Worm (Caenorhabditis elegans) whole organism, L1 larva: Measurements from ENCODE around the gene ZC302.3.
A peak's percentile ranks its signal among the peaks of the same experiment; 100 is the strongest.

Experiments
- C04F5.9 ChIP-seq: sonication (generic microtip); optimal IDR thresholded peaks from 2 replicates; lab custom pipeline; 2016; ENCODE audit warnings: missing genetic modification characterization, missing compliant biosample characterization
- aha-1 ChIP-seq: fragments of 150-350 bp; optimal IDR thresholded peaks from 2 replicates; lab custom pipeline; 2014; ENCODE audit warnings: missing biosample characterization, missing genetic modification characterization
- alr-1 ChIP-seq: fragments of 200-800 bp; sonication (Bioruptor generic); optimal IDR thresholded peaks from 2 replicates; lab custom pipeline; 2018; ENCODE audit warnings: borderline replicate concordance, mild to moderate bottlenecking, missing genetic modification characterization, missing compliant biosample characterization
- aly-2 ChIP-seq: fragments of 150-350 bp; optimal IDR thresholded peaks from 2 replicates; lab custom pipeline; 2014; ENCODE audit warnings: missing biosample characterization, missing genetic modification characterization
- ama-1 ChIP-seq: fragments of 150-350 bp; optimal IDR thresholded peaks from 2 replicates; lab custom pipeline; 2014
- ceh-63 ChIP-seq: fragments of 200-800 bp; sonication (Bioruptor generic); optimal IDR thresholded peaks from 2 replicates; lab custom pipeline; 2018; ENCODE audit warnings: mild to moderate bottlenecking, missing genetic modification characterization, missing compliant biosample characterization
- ces-1 ChIP-seq: fragments of 150-350 bp; optimal IDR thresholded peaks from 2 replicates; lab custom pipeline; 2014; ENCODE audit warnings: missing biosample characterization, missing genetic modification reagents, missing genetic modification characterization
- dpl-1 ChIP-seq, 3 experiments: fragments of 150-350 bp in 2 of 3; sonication (generic microtip) in 1 of 3; optimal IDR thresholded peaks; 2 replicates each; lab custom pipeline; 2014 to 2017; ENCODE audit warnings: missing biosample characterization in 3 of 3, missing genetic modification characterization in 3 of 3, missing genetic modification reagents in 3 of 3
- dsc-1 ChIP-seq: sonication (generic microtip); optimal IDR thresholded peaks from 2 replicates; lab custom pipeline; 2016; ENCODE audit warnings: mild to moderate bottlenecking, missing genetic modification characterization, missing compliant biosample characterization
- efl-1 ChIP-seq, 4 experiments: fragments of 150-350 bp; optimal IDR thresholded peaks in 3 of 4; peaks in 1 of 4; 1 replicate in 1 of 4; 2 replicates in 3 of 4; lab custom pipeline; 2014; ENCODE audit warnings: missing biosample characterization in 2 of 4, missing genetic modification characterization in 2 of 4, missing genetic modification reagents in 2 of 4
- egl-13 ChIP-seq: sonication (generic microtip); optimal IDR thresholded peaks from 2 replicates; lab custom pipeline; 2016; ENCODE audit warnings: missing genotype, missing genetic modification reagents, missing genetic modification characterization, missing compliant biosample characterization
- egl-27 ChIP-seq, 2 experiments: fragments of 150-350 bp in 1 of 2; sonication (generic microtip); optimal IDR thresholded peaks; 3 replicates each; lab custom pipeline; 2017 to 2018; ENCODE audit warnings: missing biosample characterization in 2 of 2, missing genetic modification characterization in 2 of 2, missing genetic modification reagents in 2 of 2
- elt-3 ChIP-seq, 6 experiments: fragments of 150-350 bp in 1 of 6; sonication (generic microtip); optimal IDR thresholded peaks; 2 replicates each; lab custom pipeline; 2017 to 2018; ENCODE audit warnings: missing biosample characterization in 6 of 6, missing genetic modification characterization in 6 of 6, inconsistent platforms in 1 of 6
- ets-5 ChIP-seq: fragments of 200-800 bp; sonication (Bioruptor generic); IDR thresholded peaks from 2 replicates; pipeline ENCODE4 v1.3.6; 2022; ENCODE audit warnings: missing genetic modification characterization, missing compliant biosample characterization
- fkh-8 ChIP-seq: sonication (generic microtip); optimal IDR thresholded peaks from 2 replicates; lab custom pipeline; 2016; ENCODE audit warnings: mild to moderate bottlenecking, missing genetic modification characterization, missing compliant biosample characterization
- hlh-17 ChIP-seq: fragments of 200-800 bp; sonication (Bioruptor generic); optimal IDR thresholded peaks from 2 replicates; lab custom pipeline; 2018; ENCODE audit warnings: missing genetic modification characterization, mild to moderate bottlenecking, missing compliant biosample characterization, moderate library complexity, borderline replicate concordance
- hlh-4 ChIP-seq: sonication (generic microtip); optimal IDR thresholded peaks from 2 replicates; lab custom pipeline; 2016; ENCODE audit warnings: mild to moderate bottlenecking, missing genetic modification characterization, missing compliant biosample characterization
- irx-1 ChIP-seq: sonication (generic microtip); optimal IDR thresholded peaks from 2 replicates; lab custom pipeline; 2016; ENCODE audit warnings: missing genetic modification characterization, missing compliant biosample characterization
- isw-1 ChIP-seq: fragments of 200-800 bp; sonication (Bioruptor generic); IDR thresholded peaks from 2 replicates; pipeline ENCODE4 v1.3.6; 2022; ENCODE audit warnings: missing genetic modification characterization, missing compliant biosample characterization
- lin-13 ChIP-seq: fragments of 150-350 bp; optimal IDR thresholded peaks from 2 replicates; lab custom pipeline; 2014; ENCODE audit warnings: missing biosample characterization, missing genetic modification reagents, missing genetic modification characterization
- lin-15B ChIP-seq: fragments of 150-350 bp; sonication (generic microtip); optimal IDR thresholded peaks from 3 replicates; lab custom pipeline; 2014; ENCODE audit warnings: missing biosample characterization, missing genetic modification characterization
- lin-35 ChIP-seq, 2 experiments: fragments of 150-350 bp; optimal IDR thresholded peaks; 2 replicates each; lab custom pipeline; 2014; ENCODE audit warnings: missing biosample characterization in 2 of 2, missing genetic modification characterization in 2 of 2, missing genetic modification reagents in 2 of 2
- lin-39 ChIP-seq: fragments of 150-350 bp; optimal IDR thresholded peaks from 2 replicates; lab custom pipeline; 2014; ENCODE audit warnings: missing biosample characterization, missing genetic modification reagents, missing genetic modification characterization
- lir-3 ChIP-seq: sonication (generic microtip); optimal IDR thresholded peaks from 2 replicates; lab custom pipeline; 2016; ENCODE audit warnings: mild to moderate bottlenecking, missing genetic modification characterization, moderate library complexity, missing compliant biosample characterization; ENCODE audit not compliant: poor library complexity
- lsy-2 ChIP-seq, 2 experiments: fragments of 150-350 bp; optimal IDR thresholded peaks; 2 replicates each; lab custom pipeline; 2014; ENCODE audit warnings: missing biosample characterization in 2 of 2, missing genetic modification characterization in 2 of 2
- mab-9 ChIP-seq: fragments of 200-800 bp; sonication (Bioruptor generic); IDR thresholded peaks from 2 replicates; pipeline ENCODE4 v1.3.6; 2022; ENCODE audit warnings: missing genetic modification reagents, missing genetic modification characterization, missing compliant biosample characterization
- mdl-1 ChIP-seq, 2 experiments: fragments of 150-350 bp; optimal IDR thresholded peaks; 2 replicates each; lab custom pipeline; 2014 to 2017; ENCODE audit warnings: missing biosample characterization in 2 of 2, missing genetic modification characterization in 2 of 2, inconsistent platforms in 1 of 2
- mep-1 ChIP-seq: fragments of 150-350 bp; optimal IDR thresholded peaks from 2 replicates; lab custom pipeline; 2014; ENCODE audit warnings: missing biosample characterization, missing genetic modification characterization
- nhr-11 ChIP-seq: fragments of 150-350 bp; optimal IDR thresholded peaks from 2 replicates; lab custom pipeline; 2014; ENCODE audit warnings: missing biosample characterization, missing genetic modification characterization
- nhr-19 ChIP-seq: fragments of 200-800 bp; sonication (Bioruptor generic); conservative IDR thresholded peaks from 2 replicates; pipeline ENCODE4 v1.3.6; 2022; ENCODE audit warnings: missing genetic modification characterization, missing compliant biosample characterization
- nhr-20 ChIP-seq: sonication (generic microtip); optimal IDR thresholded peaks from 2 replicates; lab custom pipeline; 2016; ENCODE audit warnings: mild to moderate bottlenecking, missing genetic modification characterization, missing compliant biosample characterization
- nhr-47 ChIP-seq: sonication (generic microtip); optimal IDR thresholded peaks from 2 replicates; lab custom pipeline; 2016; ENCODE audit warnings: mild to moderate bottlenecking, missing genetic modification characterization, moderate library complexity, missing compliant biosample characterization
- nhr-76 ChIP-seq: sonication (generic microtip); optimal IDR thresholded peaks from 2 replicates; lab custom pipeline; 2017; ENCODE audit warnings: missing biosample characterization, missing genetic modification characterization
- nhr-84 ChIP-seq: sonication (generic microtip); optimal IDR thresholded peaks from 2 replicates; lab custom pipeline; 2017; ENCODE audit warnings: missing biosample characterization, missing genetic modification characterization
- nhr-90 ChIP-seq: sonication (generic microtip); optimal IDR thresholded peaks from 2 replicates; lab custom pipeline; 2016; ENCODE audit warnings: mild to moderate bottlenecking, missing genetic modification characterization, missing compliant biosample characterization; ENCODE audit not compliant: poor library complexity
- rnt-1 ChIP-seq: sonication (generic microtip); optimal IDR thresholded peaks from 2 replicates; lab custom pipeline; 2016; ENCODE audit warnings: mild to moderate bottlenecking, missing genetic modification characterization, moderate library complexity, missing compliant biosample characterization
- snpc-4 ChIP-seq: fragments of 150-350 bp; optimal IDR thresholded peaks from 2 replicates; lab custom pipeline; 2014; ENCODE audit warnings: missing biosample characterization, missing genetic modification characterization
- sup-37 ChIP-seq: fragments of 200-800 bp; sonication (Bioruptor generic); optimal IDR thresholded peaks from 2 replicates; lab custom pipeline; 2018; ENCODE audit warnings: mild to moderate bottlenecking, missing genetic modification characterization, missing compliant biosample characterization
- tlp-1 ChIP-seq: fragments of 150-350 bp; optimal IDR thresholded peaks from 2 replicates; lab custom pipeline; 2014; ENCODE audit warnings: missing biosample characterization, missing genetic modification characterization
- unc-30 ChIP-seq: sonication (generic microtip); optimal IDR thresholded peaks from 2 replicates; lab custom pipeline; 2017; ENCODE audit warnings: missing biosample characterization, missing genetic modification characterization
- unc-62 ChIP-seq: fragments of 150-350 bp; optimal IDR thresholded peaks from 2 replicates; lab custom pipeline; 2014; ENCODE audit warnings: missing biosample characterization, missing genetic modification reagents, missing genetic modification characterization
- zip-4 ChIP-seq: fragments of 200-800 bp; sonication (Bioruptor generic); optimal IDR thresholded peaks from 2 replicates; lab custom pipeline; 2018; ENCODE audit warnings: mild to moderate bottlenecking, missing genetic modification characterization, moderate library complexity, missing compliant biosample characterization
- ztf-11 ChIP-seq, 2 experiments: sonication (generic microtip); optimal IDR thresholded peaks; 2 replicates each; lab custom pipeline; 2016 to 2017; ENCODE audit warnings: missing genetic modification characterization in 2 of 2, missing biosample characterization in 1 of 2, missing compliant biosample characterization in 1 of 2
- ztf-4 ChIP-seq: fragments of 150-350 bp; optimal IDR thresholded peaks from 2 replicates; lab custom pipeline; 2014; ENCODE audit warnings: missing biosample characterization, missing genetic modification characterization

The ZC302.3 gene

DNA sequence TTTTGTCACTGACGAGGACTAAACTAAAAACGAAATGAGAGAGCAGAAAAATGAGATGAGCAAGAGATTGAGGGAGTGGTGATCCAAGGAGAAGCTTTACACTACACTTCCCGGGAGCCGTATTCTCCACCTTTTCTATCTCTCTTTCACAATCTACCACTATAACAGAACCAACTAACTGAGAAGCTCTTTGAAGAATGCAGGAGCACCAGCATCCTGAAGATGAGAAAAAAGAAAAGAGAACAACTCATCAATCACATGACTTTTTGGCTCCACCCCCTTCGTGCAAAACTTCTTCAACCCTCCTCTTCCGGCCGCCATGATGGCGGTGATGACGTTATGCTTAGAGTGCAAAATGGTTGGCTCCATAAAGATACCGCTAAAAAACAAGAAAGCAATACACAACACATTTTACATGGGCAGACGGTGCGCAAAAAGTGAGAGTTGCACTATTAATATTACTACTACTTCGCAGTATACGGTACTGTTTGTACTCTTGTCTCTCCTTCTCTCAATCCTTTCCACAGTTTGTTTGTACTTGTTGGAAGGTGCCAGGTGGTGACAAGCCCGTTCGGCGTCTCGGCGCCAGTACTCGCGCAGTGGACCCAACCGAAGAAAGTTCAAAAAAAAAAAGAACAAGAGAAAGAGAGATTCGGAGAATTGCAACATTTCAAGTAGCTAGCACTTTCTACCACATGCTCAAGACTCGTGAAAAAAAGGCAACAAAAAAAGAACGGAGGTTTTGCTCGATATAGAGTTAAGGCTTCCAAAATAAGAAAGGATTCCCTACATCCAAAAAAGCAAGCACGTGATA, 22.0 kb downstream of the ZC302.3 start (continued):
- peak; percentile 82 for TF ChIP-seq rnt-1 (tag; lab: Kevin White, UChicago)
- TF ChIP-seq tlp-1 (tag; lab: Kevin White, UChicago), result no peak
- no peak for TF ChIP-seq zip-4 (GFP tag; lab: Kevin White, UChicago)
- TF ChIP-seq lsy-2 (tag; optimal IDR thresholded peaks at IDR 0.05; lab: Kevin White, UChicago), result peak in 1 of 2 experiments; percentile 44
- no peak for TF ChIP-seq aly-2
- TF ChIP-seq lir-3 (tag; lab: Kevin White, UChicago), result no peak
- TF ChIP-seq nhr-11, result no peak
- peak; percentile 12 for TF ChIP-seq sup-37 (GFP tag; lab: Kevin White, UChicago)
- no peak for TF ChIP-seq ztf-4
- TF ChIP-seq aha-1 (tag; lab: Kevin White, UChicago), result no peak
- no peak for TF ChIP-seq ets-5
- TF ChIP-seq ama-1, result peak; percentile 16
- no peak for TF ChIP-seq isw-1
- peak; percentile 52 for TF ChIP-seq nhr-19 (GFP tag; lab: Robert Waterston, UW)
- no peak for TF ChIP-seq ces-1 (GFP tag; lab: Kevin White, UChicago)
- TF ChIP-seq irx-1 (tag; lab: Kevin White, UChicago), result no peak
- TF ChIP-seq nhr-84 (tag; lab: Kevin White, UChicago), result no peak
- no peak for TF ChIP-seq dpl-1 (GFP tag; optimal IDR thresholded peaks at IDR 0.05; lab: Kevin White, UChicago)
- no peak for TF ChIP-seq ztf-11 (tag; optimal IDR thresholded peaks at IDR 0.05; lab: Kevin White, UChicago)
- peak in 1 of 2 experiments; percentile 24 for TF ChIP-seq mdl-1 (tag; optimal IDR thresholded peaks at IDR 0.05; lab: Kevin White, UChicago)
- TF ChIP-seq, all 84 proteins: peak for 20

DNA sequence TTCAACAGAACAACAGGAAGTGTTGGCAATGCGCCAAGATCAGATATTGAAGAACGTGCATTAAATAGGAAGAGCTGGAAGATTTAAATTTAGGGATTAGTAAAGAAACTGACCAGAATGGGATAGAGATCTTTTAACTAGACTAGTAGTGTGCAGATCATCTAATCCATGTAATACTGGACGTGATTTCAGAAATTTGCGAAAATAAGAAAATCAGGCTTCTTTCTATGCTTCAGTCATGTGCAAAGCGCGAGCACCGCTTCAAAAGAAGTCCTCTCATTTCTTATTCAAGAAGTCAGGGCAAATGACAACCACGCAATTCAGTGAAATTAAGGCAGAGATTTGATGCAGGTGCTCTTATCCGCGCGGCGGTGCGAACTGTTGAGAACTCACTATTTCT, 23.2 kb downstream of the ZC302.3 start:
- TF ChIP-seq hlh-4 (tag; lab: Kevin White, UChicago) (no peak), sup-37 (GFP tag; lab: Kevin White, UChicago) (no peak), lin-39 (tag; lab: Kevin White, UChicago) (no peak), snpc-4 (tag; lab: Kevin White, UChicago) (no peak), dsc-1 (peak; percentile 60), efl-1 (optimal IDR thresholded peaks at IDR 0.05; lab: Kevin White, UChicago) (no peak), efl-1 (GFP tag; optimal IDR thresholded peaks at IDR 0.05 in 1 of 2; lab: Kevin White, UChicago) (peak in 1 of 2 experiments; percentile 59), lin-35 (GFP tag; optimal IDR thresholded peaks at IDR 0.05; lab: Kevin White, UChicago) (no peak), fkh-8 (tag; lab: Kevin White, UChicago) (peak; percentile 29)

DNA sequence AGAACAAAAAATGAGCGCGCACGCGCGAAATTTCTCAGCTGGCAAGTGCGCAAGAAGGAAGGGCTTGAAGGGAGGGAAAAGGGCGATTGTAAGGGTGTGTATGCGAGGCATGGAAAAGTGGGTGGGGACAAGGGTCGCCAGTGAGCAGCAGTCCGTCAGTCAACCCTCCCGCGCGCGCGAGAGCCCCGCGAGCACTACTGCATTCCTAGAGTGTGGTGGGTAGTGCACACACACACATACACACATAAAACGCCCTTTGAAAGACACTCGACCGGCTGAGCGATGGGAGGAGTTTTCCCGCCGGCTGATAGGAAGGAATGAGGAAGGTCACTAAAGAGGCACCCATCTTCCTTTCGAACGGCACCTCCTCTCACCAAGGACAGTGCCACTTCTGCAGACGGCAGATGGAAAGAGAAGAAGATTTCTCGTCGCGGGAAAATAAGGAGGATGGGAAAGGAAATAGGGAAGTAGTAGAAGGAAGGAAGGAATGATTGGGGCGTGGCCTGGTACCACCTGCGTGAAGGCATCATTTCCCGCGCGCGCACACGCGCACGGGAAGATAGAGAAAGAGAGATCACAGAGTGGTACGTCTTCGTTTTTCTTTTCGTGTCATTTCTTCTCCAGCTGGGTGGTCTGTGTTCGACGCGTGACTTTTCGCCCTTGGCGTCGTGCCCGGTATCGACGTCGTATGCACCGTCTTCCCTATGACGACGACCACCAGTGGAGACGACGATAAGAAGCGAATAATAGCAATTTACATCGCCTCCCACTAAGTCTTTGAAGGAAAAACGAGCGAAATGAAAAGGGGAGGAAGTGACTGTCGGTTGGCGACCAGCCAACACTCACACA, 24.2 kb downstream of the ZC302.3 start:
- TF ChIP-seq egl-27 (tag; optimal IDR thresholded peaks at IDR 0.05; lab: Kevin White, UChicago) (peak; percentile 25 to 54), C04F5.9 (tag; lab: Kevin White, UChicago) (no peak), dpl-1 (GFP tag; optimal IDR thresholded peaks at IDR 0.05; lab: Kevin White, UChicago) (peak; percentile 6 to 54 (median 44)), nhr-90 (tag; lab: Kevin White, UChicago) (peak; percentile 80), aha-1 (tag; lab: Kevin White, UChicago) (no peak), nhr-20 (tag; lab: Kevin White, UChicago) (peak; percentile 83), alr-1 (tag; lab: Kevin White, UChicago) (no peak), lin-15B (tag; lab: Kevin White, UChicago) (no peak), egl-13 (tag; lab: Kevin White, UChicago) (no peak), ztf-11 (tag; optimal IDR thresholded peaks at IDR 0.05; lab: Kevin White, UChicago) (peak in 1 of 2 experiments; percentile 39), mdl-1 (tag; optimal IDR thresholded peaks at IDR 0.05; lab: Kevin White, UChicago) (peak in 1 of 2 experiments; percentile 91), hlh-17 (no peak), lin-13 (peak; percentile 59), lir-3 (tag; lab: Kevin White, UChicago) (peak; percentile 12), isw-1 (no peak), rnt-1 (tag; lab: Kevin White, UChicago) (peak; percentile 18), mab-9 (no peak), mep-1 (peak; percentile 27), nhr-47 (peak; percentile 55), snpc-4 (tag; lab: Kevin White, UChicago) (peak; percentile 22), unc-30 (tag; lab: Kevin White, UChicago) (no peak), unc-62 (GFP tag; lab: Kevin White, UChicago) (no peak), ceh-63 (GFP tag; lab: Kevin White, UChicago) (no peak), elt-3 (tag; optimal IDR thresholded peaks at IDR 0.05; lab: Kevin White, UChicago) (peak in 3 of 6 experiments; percentile 68 to 90 (median 71)), nhr-76 (tag; lab: Kevin White, UChicago) (no peak)
